Fruit fly (Drosophila melanogaster): ENCODE results near the gene Tengl1.

DNA sequence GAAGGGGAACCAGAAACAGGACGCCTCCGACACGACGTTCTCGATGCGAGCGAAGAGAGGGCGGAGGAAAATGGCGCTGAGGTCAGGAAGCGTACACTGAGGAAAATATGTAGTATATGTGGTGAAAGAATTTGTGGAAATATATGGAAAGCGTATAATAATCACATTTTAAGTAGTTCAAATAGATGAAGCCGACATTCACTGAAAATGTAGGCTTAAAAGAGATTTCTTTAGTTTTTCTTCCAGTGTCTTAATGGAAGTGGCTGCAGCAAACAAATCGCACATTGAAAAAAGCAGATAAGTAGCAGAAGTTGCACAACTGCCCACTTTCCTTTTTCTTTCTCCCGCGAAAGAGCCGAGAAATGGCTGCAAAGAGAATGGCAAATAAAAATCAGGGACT is 9.2 kb upstream of the Tengl1 start:
- TF ChIP-seq CG1620 (GFP tag; optimal IDR thresholded peaks at IDR 0.05) = no peak
- no peak for TF ChIP-seq CG5204 (GFP tag; optimal IDR thresholded peaks at IDR 0.05)
- no peak for TF ChIP-seq toe (GFP tag; optimal IDR thresholded peaks at IDR 0.05)
- no peak for TF ChIP-seq Mnt (GFP tag; optimal IDR thresholded peaks at IDR 0.05)
- TF ChIP-seq tj (GFP tag; optimal IDR thresholded peaks at IDR 0.05) = no peak
- no peak for TF ChIP-seq CG11617 (GFP tag; optimal IDR thresholded peaks at IDR 0.05)
- no peak for TF ChIP-seq cnc (optimal IDR thresholded peaks at IDR 0.05)
- no peak for TF ChIP-seq Crg-1 (GFP tag; optimal IDR thresholded peaks at IDR 0.05)
- TF ChIP-seq kay (GFP tag; ENCODE audit: borderline replicate concordance) = no peak
- no peak for TF ChIP-seq CG33017 (tag; optimal IDR thresholded peaks at IDR 0.05)
- no peak for TF ChIP-seq Hr96 (GFP tag; optimal IDR thresholded peaks at IDR 0.05)
- no peak for TF ChIP-seq Clk (GFP tag; optimal IDR thresholded peaks at IDR 0.05)
- no peak for TF ChIP-seq CG7045 (GFP tag; optimal IDR thresholded peaks at IDR 0.05)
- TF ChIP-seq bab1 (GFP tag; optimal IDR thresholded peaks at IDR 0.05) = no peak
